Worm (Caenorhabditis elegans) whole organism, late embryonic: ENCODE measurements around the gene B0310.1.

Experiments used
- ceh-19 ChIP-seq: fragments of 200-800 bp; sonication (Bioruptor generic); optimal IDR thresholded peaks from 2 replicates; lab custom pipeline; 2018; ENCODE audit warnings: mild to moderate bottlenecking, missing genetic modification characterization, missing compliant biosample characterization
- dmd-4 ChIP-seq: sonication (generic microtip); optimal IDR thresholded peaks from 2 replicates; lab custom pipeline; 2016; ENCODE audit warnings: borderline replicate concordance, missing genetic modification characterization, missing compliant biosample characterization
- elt-2 ChIP-seq: sonication (generic microtip); optimal IDR thresholded peaks from 2 replicates; lab custom pipeline; 2016; ENCODE audit warnings: missing genetic modification reagents, missing genetic modification characterization, missing compliant biosample characterization
- mec-3 ChIP-seq: sonication (generic microtip); optimal IDR thresholded peaks from 2 replicates; lab custom pipeline; 2016; ENCODE audit warnings: borderline replicate concordance, missing genetic modification characterization, missing compliant biosample characterization
- odd-2 ChIP-seq: sonication (generic microtip); optimal IDR thresholded peaks from 2 replicates; lab custom pipeline; 2017; ENCODE audit warnings: antibody characterized with exemption, mild to moderate bottlenecking, missing genetic modification characterization, missing compliant biosample characterization
- pha-4 ChIP-seq: fragments of 150-350 bp; optimal IDR thresholded peaks from 2 replicates; lab custom pipeline; 2018; ENCODE audit warnings: missing biosample characterization, missing genetic modification reagents, missing genetic modification characterization

- TF ChIP-seq pha-4 (tag; lab: Kevin White, UChicago) = no peak
- TF ChIP-seq odd-2 = no peak
- TF ChIP-seq ceh-19 (GFP tag; lab: Kevin White, UChicago) = no peak
- TF ChIP-seq elt-2 = no peak
- no peak for TF ChIP-seq mec-3 (tag; lab: Kevin White, UChicago)
- TF ChIP-seq dmd-4 (tag; lab: Kevin White, UChicago) = no peak
Measured at ce11 chrX:496795-497194, 3.8 kb downstream of the B0310.1 start.
